Fruit fly (Drosophila melanogaster): ENCODE measurements around the gene CG42505.

The CG42505 gene

DNA sequence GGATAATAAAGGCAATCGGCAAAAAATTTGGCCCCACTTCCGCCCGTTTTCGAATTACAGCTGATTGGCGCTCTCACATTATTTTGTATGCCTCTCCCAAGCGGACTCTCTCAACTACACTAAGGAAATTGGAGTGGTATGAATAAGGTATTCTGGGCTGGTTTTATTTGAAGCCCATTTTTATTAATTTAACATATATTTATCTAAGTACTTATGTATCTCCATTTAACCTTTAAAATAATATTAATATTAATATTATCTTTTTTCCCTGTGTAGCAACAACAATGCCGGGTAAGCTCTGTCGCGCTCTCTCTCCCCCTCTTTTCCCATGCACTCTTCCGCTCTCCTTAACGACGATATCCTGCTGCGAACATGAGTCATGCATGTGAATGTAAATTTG lies 47.4 kb upstream of the CG42505 start (continued):
- no peak for TF ChIP-seq pzg (GFP tag; optimal IDR thresholded peaks at IDR 0.05)
- TF ChIP-seq prd (optimal IDR thresholded peaks at IDR 0.05), result no peak
- TF ChIP-seq prd (GFP tag; IDR thresholded peaks at IDR 0.05), result peak; percentile 83
- TF ChIP-seq Doc2 (GFP tag; IDR thresholded peaks at IDR 0.05), result no peak
- peak; percentile 77; the same call in 2 of the 3 replicates for TF ChIP-seq Mrtf (GFP tag; IDR thresholded peaks at IDR 0.05)
- TF ChIP-seq Dip3 (GFP tag; optimal IDR thresholded peaks at IDR 0.05), result no peak
- no peak for TF ChIP-seq Lpt (GFP tag; optimal IDR thresholded peaks at IDR 0.05)
- TF ChIP-seq mirr (GFP tag; optimal IDR thresholded peaks at IDR 0.05), result no peak
- no peak for TF ChIP-seq CG16779 (GFP tag; IDR thresholded peaks at IDR 0.05)
- no peak for TF ChIP-seq trh (GFP tag; optimal IDR thresholded peaks at IDR 0.05)
- TF ChIP-seq nerfin-2 (GFP tag; IDR thresholded peaks at IDR 0.05; ENCODE audit: partially characterized antibody), result no peak
- peak; percentile 57 for TF ChIP-seq gsb (GFP tag; IDR thresholded peaks at IDR 0.05)
- no peak for TF ChIP-seq CG8290 (GFP tag; optimal IDR thresholded peaks at IDR 0.05)
- TF ChIP-seq CG8290 (tag; optimal IDR thresholded peaks at IDR 0.05), result no peak
- TF ChIP-seq Atf3 (GFP tag; optimal IDR thresholded peaks at IDR 0.05), result no peak
- peak; percentile 78 for TF ChIP-seq CG9817 (tag; optimal IDR thresholded peaks at IDR 0.05)
- TF ChIP-seq CG4854 (GFP tag; optimal IDR thresholded peaks at IDR 0.05), result no peak
- no peak for TF ChIP-seq CG7987 (GFP tag; optimal IDR thresholded peaks at IDR 0.05)
- no peak for TF ChIP-seq abd-A (tag; optimal IDR thresholded peaks at IDR 0.05)
- no peak; the same call in 1 of the 2 replicates for TF ChIP-seq rib (GFP tag; IDR thresholded peaks at IDR 0.05)
- TF ChIP-seq Abd-B (GFP tag; optimal IDR thresholded peaks at IDR 0.05), result peak; percentile 52
- peak; percentile 83 for TF ChIP-seq Dbx (GFP tag; IDR thresholded peaks at IDR 0.05)
- peak; percentile 38; the same call in 1 of the 3 replicates for TF ChIP-seq CG3726 (GFP tag; IDR thresholded peaks at IDR 0.05)
- peak; percentile 56 for TF ChIP-seq Asciz (GFP tag; optimal IDR thresholded peaks at IDR 0.05)
- peak; percentile 45; the same call in 1 of the 2 replicates for TF ChIP-seq gt (GFP tag; IDR thresholded peaks at IDR 0.05)
- TF ChIP-seq Vsx1 (GFP tag; optimal IDR thresholded peaks at IDR 0.05), result no peak
- no peak for TF ChIP-seq tll (GFP tag; optimal IDR thresholded peaks at IDR 0.05)
- TF ChIP-seq so (GFP tag; IDR thresholded peaks at IDR 0.05), result peak; percentile 77
- TF ChIP-seq CG12942 (GFP tag; optimal IDR thresholded peaks at IDR 0.05), result peak; percentile 60
- no peak for TF ChIP-seq CG10979 (tag; optimal IDR thresholded peaks at IDR 0.05)
- peak; percentile 86 for TF ChIP-seq CG17359 (tag; optimal IDR thresholded peaks at IDR 0.05)
- no peak for TF ChIP-seq Atf-2 (GFP tag; optimal IDR thresholded peaks at IDR 0.05)
- no peak for TF ChIP-seq CG17912 (GFP tag; optimal IDR thresholded peaks at IDR 0.05)
- TF ChIP-seq CG3065 (GFP tag; optimal IDR thresholded peaks at IDR 0.05), result peak; percentile 7
- TF ChIP-seq tna (GFP tag; IDR thresholded peaks at IDR 0.05; ENCODE audit: partially characterized antibody), result no peak
- TF ChIP-seq croc (GFP tag; conservative IDR thresholded peaks at IDR 0.05), result peak; percentile 48; the same call in 2 of the 3 replicates
- peak; percentile 18 for TF ChIP-seq CG5245 (GFP tag; optimal IDR thresholded peaks at IDR 0.05)
- no peak for TF ChIP-seq ham (GFP tag; IDR thresholded peaks at IDR 0.05)
- TF ChIP-seq psq (GFP tag; optimal IDR thresholded peaks at IDR 0.05), result peak; percentile 41
- peak; percentile 62; the same call in 1 of the 3 replicates for TF ChIP-seq C15 (GFP tag; IDR thresholded peaks at IDR 0.05)
- peak; percentile 78; the same call in 1 of the 2 replicates for TF ChIP-seq stc (GFP tag; IDR thresholded peaks at IDR 0.05)
- TF ChIP-seq br (optimal IDR thresholded peaks at IDR 0.05), result no peak
- peak; percentile 61 for TF ChIP-seq Fer2 (tag; optimal IDR thresholded peaks at IDR 0.05)
- peak; percentile 86 for TF ChIP-seq gem (tag; optimal IDR thresholded peaks at IDR 0.05)
- TF ChIP-seq hkb (optimal IDR thresholded peaks at IDR 0.05), result no peak
- TF ChIP-seq hkb (GFP tag; IDR thresholded peaks at IDR 0.05), result peak; percentile 90
- TF ChIP-seq caup (GFP tag; optimal IDR thresholded peaks at IDR 0.05; ENCODE audit: severe bottlenecking), result peak; percentile 81
- TF ChIP-seq sug (tag; optimal IDR thresholded peaks at IDR 0.05), result no peak
- TF ChIP-seq dati (GFP tag; IDR thresholded peaks at IDR 0.05), result peak; percentile 57; the same call in 1 of the 2 replicates
- no peak for TF ChIP-seq crc (GFP tag; optimal IDR thresholded peaks at IDR 0.05)
- peak; percentile 61 for TF ChIP-seq CG2120 (GFP tag; optimal IDR thresholded peaks at IDR 0.05)
- TF ChIP-seq BEAF-32 (GFP tag; optimal IDR thresholded peaks at IDR 0.05), result no peak

Data from whole organism, embryonic.